Worm (Caenorhabditis elegans) whole organism, L1 larva: ENCODE measurements around the gene cul-5.

Source experiments
- C16A3.4 ChIP-seq: fragments of 150-350 bp; optimal IDR thresholded peaks from 2 replicates; lab custom pipeline; 2014; ENCODE audit warnings: missing biosample characterization, missing genetic modification characterization
- F16B12.6 ChIP-seq: fragments of 150-350 bp; optimal IDR thresholded peaks from 2 replicates; lab custom pipeline; 2014; ENCODE audit warnings: missing biosample characterization, missing genetic modification characterization
- Y116A8C.19 ChIP-seq: sonication (generic microtip); optimal IDR thresholded peaks from 2 replicates; lab custom pipeline; 2016; ENCODE audit warnings: missing compliant biosample characterization, missing genetic modification characterization, borderline replicate concordance
- alr-1 ChIP-seq: fragments of 200-800 bp; sonication (Bioruptor generic); optimal IDR thresholded peaks from 2 replicates; lab custom pipeline; 2018; ENCODE audit warnings: borderline replicate concordance, mild to moderate bottlenecking, missing genetic modification characterization, missing compliant biosample characterization
- aly-2 ChIP-seq: fragments of 150-350 bp; optimal IDR thresholded peaks from 2 replicates; lab custom pipeline; 2014; ENCODE audit warnings: missing biosample characterization, missing genetic modification characterization
- ceh-63 ChIP-seq: fragments of 200-800 bp; sonication (Bioruptor generic); optimal IDR thresholded peaks from 2 replicates; lab custom pipeline; 2018; ENCODE audit warnings: mild to moderate bottlenecking, missing genetic modification characterization, missing compliant biosample characterization
- ceh-82 ChIP-seq, 3 experiments: fragments of 150-350 bp in 1 of 3; sonication (generic microtip) in 2 of 3; optimal IDR thresholded peaks; 2 replicates each; lab custom pipeline; 2014 to 2017; ENCODE audit warnings: missing biosample characterization in 3 of 3, missing genetic modification characterization in 3 of 3
- ceh-88 ChIP-seq: fragments of 200-800 bp; sonication (Bioruptor generic); IDR thresholded peaks from 2 replicates; pipeline ENCODE4 v1.3.6; 2022; ENCODE audit warnings: missing genetic modification characterization, missing compliant biosample characterization
- ces-1 ChIP-seq: fragments of 150-350 bp; optimal IDR thresholded peaks from 2 replicates; lab custom pipeline; 2014; ENCODE audit warnings: missing biosample characterization, missing genetic modification reagents, missing genetic modification characterization
- dpl-1 ChIP-seq, 3 experiments: fragments of 150-350 bp in 2 of 3; sonication (generic microtip) in 1 of 3; optimal IDR thresholded peaks; 2 replicates each; lab custom pipeline; 2014 to 2017; ENCODE audit warnings: missing biosample characterization in 3 of 3, missing genetic modification characterization in 3 of 3, missing genetic modification reagents in 3 of 3
- dsc-1 ChIP-seq: sonication (generic microtip); optimal IDR thresholded peaks from 2 replicates; lab custom pipeline; 2016; ENCODE audit warnings: mild to moderate bottlenecking, missing genetic modification characterization, missing compliant biosample characterization
- efl-3 ChIP-seq: fragments of 200-800 bp; sonication (Bioruptor generic); optimal IDR thresholded peaks from 2 replicates; lab custom pipeline; 2018; ENCODE audit warnings: mild to moderate bottlenecking, missing genetic modification characterization, missing compliant biosample characterization
- egl-13 ChIP-seq: sonication (generic microtip); optimal IDR thresholded peaks from 2 replicates; lab custom pipeline; 2016; ENCODE audit warnings: missing genotype, missing genetic modification reagents, missing genetic modification characterization, missing compliant biosample characterization
- egl-27 ChIP-seq, 2 experiments: fragments of 150-350 bp in 1 of 2; sonication (generic microtip); optimal IDR thresholded peaks; 3 replicates each; lab custom pipeline; 2017 to 2018; ENCODE audit warnings: missing biosample characterization in 2 of 2, missing genetic modification characterization in 2 of 2, missing genetic modification reagents in 2 of 2
- elt-2 ChIP-seq: sonication (generic microtip); optimal IDR thresholded peaks from 2 replicates; lab custom pipeline; 2016; ENCODE audit warnings: missing genetic modification characterization, mild to moderate bottlenecking, inconsistent platforms, missing compliant biosample characterization, missing genetic modification reagents
- ets-5 ChIP-seq: fragments of 200-800 bp; sonication (Bioruptor generic); IDR thresholded peaks from 2 replicates; pipeline ENCODE4 v1.3.6; 2022; ENCODE audit warnings: missing genetic modification characterization, missing compliant biosample characterization
- fkh-10 ChIP-seq: sonication (generic microtip); optimal IDR thresholded peaks from 2 replicates; lab custom pipeline; 2017; ENCODE audit warnings: missing biosample characterization, missing genetic modification reagents, missing genetic modification characterization
- hlh-17 ChIP-seq: fragments of 200-800 bp; sonication (Bioruptor generic); optimal IDR thresholded peaks from 2 replicates; lab custom pipeline; 2018; ENCODE audit warnings: missing genetic modification characterization, mild to moderate bottlenecking, missing compliant biosample characterization, moderate library complexity, borderline replicate concordance
- hlh-4 ChIP-seq: sonication (generic microtip); optimal IDR thresholded peaks from 2 replicates; lab custom pipeline; 2016; ENCODE audit warnings: mild to moderate bottlenecking, missing genetic modification characterization, missing compliant biosample characterization
- hpl-2 ChIP-seq: fragments of 150-350 bp; optimal IDR thresholded peaks from 2 replicates; lab custom pipeline; 2014; ENCODE audit warnings: missing biosample characterization, missing genetic modification reagents, missing genetic modification characterization
- isw-1 ChIP-seq: fragments of 200-800 bp; sonication (Bioruptor generic); IDR thresholded peaks from 2 replicates; pipeline ENCODE4 v1.3.6; 2022; ENCODE audit warnings: missing genetic modification characterization, missing compliant biosample characterization
- jun-1 ChIP-seq: fragments of 150-350 bp; optimal IDR thresholded peaks from 2 replicates; lab custom pipeline; 2014; ENCODE audit warnings: missing biosample characterization, missing genetic modification reagents, missing genetic modification characterization
- lin-13 ChIP-seq: fragments of 150-350 bp; optimal IDR thresholded peaks from 2 replicates; lab custom pipeline; 2014; ENCODE audit warnings: missing biosample characterization, missing genetic modification reagents, missing genetic modification characterization
- lin-14 ChIP-seq: fragments of 200-800 bp; sonication (Bioruptor generic); optimal IDR thresholded peaks from 2 replicates; lab custom pipeline; 2018; ENCODE audit warnings: mild to moderate bottlenecking, missing genetic modification characterization, moderate library complexity, missing compliant biosample characterization
- lir-3 ChIP-seq: sonication (generic microtip); optimal IDR thresholded peaks from 2 replicates; lab custom pipeline; 2016; ENCODE audit warnings: mild to moderate bottlenecking, missing genetic modification characterization, moderate library complexity, missing compliant biosample characterization; ENCODE audit not compliant: poor library complexity
- lsy-2 ChIP-seq, 2 experiments: fragments of 150-350 bp; optimal IDR thresholded peaks; 2 replicates each; lab custom pipeline; 2014; ENCODE audit warnings: missing biosample characterization in 2 of 2, missing genetic modification characterization in 2 of 2
- mef-2 ChIP-seq: fragments of 150-350 bp; optimal IDR thresholded peaks from 2 replicates; lab custom pipeline; 2014; ENCODE audit warnings: missing biosample characterization, missing genetic modification characterization
- mep-1 ChIP-seq: fragments of 150-350 bp; optimal IDR thresholded peaks from 2 replicates; lab custom pipeline; 2014; ENCODE audit warnings: missing biosample characterization, missing genetic modification characterization
- nhr-12 ChIP-seq: sonication (generic microtip); optimal IDR thresholded peaks from 2 replicates; lab custom pipeline; 2017; ENCODE audit warnings: missing biosample characterization, missing genetic modification characterization
- nhr-19 ChIP-seq: fragments of 200-800 bp; sonication (Bioruptor generic); conservative IDR thresholded peaks from 2 replicates; pipeline ENCODE4 v1.3.6; 2022; ENCODE audit warnings: missing genetic modification characterization, missing compliant biosample characterization
- nhr-20 ChIP-seq: sonication (generic microtip); optimal IDR thresholded peaks from 2 replicates; lab custom pipeline; 2016; ENCODE audit warnings: mild to moderate bottlenecking, missing genetic modification characterization, missing compliant biosample characterization
- nhr-237 ChIP-seq: fragments of 150-350 bp; optimal IDR thresholded peaks from 2 replicates; lab custom pipeline; 2014; ENCODE audit warnings: missing biosample characterization, missing genetic modification characterization
- nhr-47 ChIP-seq: sonication (generic microtip); optimal IDR thresholded peaks from 2 replicates; lab custom pipeline; 2016; ENCODE audit warnings: mild to moderate bottlenecking, missing genetic modification characterization, moderate library complexity, missing compliant biosample characterization
- nhr-76 ChIP-seq: sonication (generic microtip); optimal IDR thresholded peaks from 2 replicates; lab custom pipeline; 2017; ENCODE audit warnings: missing biosample characterization, missing genetic modification characterization
- nhr-77 ChIP-seq: fragments of 150-350 bp; optimal IDR thresholded peaks from 2 replicates; lab custom pipeline; 2014; ENCODE audit warnings: missing biosample characterization, missing genetic modification characterization
- nhr-84 ChIP-seq: sonication (generic microtip); optimal IDR thresholded peaks from 2 replicates; lab custom pipeline; 2017; ENCODE audit warnings: missing biosample characterization, missing genetic modification characterization
- nhr-85 ChIP-seq: sonication (generic microtip); peaks from one replicate; lab custom pipeline; 2016; ENCODE audit warnings: missing genetic modification characterization, inconsistent platforms, missing compliant biosample characterization
- pag-3 ChIP-seq: sonication (generic microtip); optimal IDR thresholded peaks from 2 replicates; lab custom pipeline; 2017; ENCODE audit warnings: missing genetic modification characterization, mild to moderate bottlenecking, missing compliant biosample characterization, antibody characterized with exemption, borderline replicate concordance; ENCODE audit not compliant: insufficient read depth
- pax-3 ChIP-seq: fragments of 200-800 bp; sonication (Bioruptor generic); optimal IDR thresholded peaks from 2 replicates; lab custom pipeline; 2018; ENCODE audit warnings: mild to moderate bottlenecking, missing genetic modification characterization, moderate library complexity, missing compliant biosample characterization
- pqm-1 ChIP-seq: sonication (generic microtip); optimal IDR thresholded peaks from 3 replicates; lab custom pipeline; 2017; ENCODE audit warnings: missing biosample characterization, missing genetic modification characterization
- rnt-1 ChIP-seq: sonication (generic microtip); optimal IDR thresholded peaks from 2 replicates; lab custom pipeline; 2016; ENCODE audit warnings: mild to moderate bottlenecking, missing genetic modification characterization, moderate library complexity, missing compliant biosample characterization
- skn-1 ChIP-seq: fragments of 150-350 bp; optimal IDR thresholded peaks from 2 replicates; lab custom pipeline; 2014; ENCODE audit warnings: missing biosample characterization, missing genetic modification characterization
- snpc-4 ChIP-seq: fragments of 150-350 bp; optimal IDR thresholded peaks from 2 replicates; lab custom pipeline; 2014; ENCODE audit warnings: missing biosample characterization, missing genetic modification characterization
- sptf-1 ChIP-seq: fragments of 150-350 bp; optimal IDR thresholded peaks from 2 replicates; lab custom pipeline; 2014; ENCODE audit warnings: missing biosample characterization, missing genetic modification characterization
- sup-37 ChIP-seq: fragments of 200-800 bp; sonication (Bioruptor generic); optimal IDR thresholded peaks from 2 replicates; lab custom pipeline; 2018; ENCODE audit warnings: mild to moderate bottlenecking, missing genetic modification characterization, missing compliant biosample characterization
- swsn-7 ChIP-seq: sonication (generic microtip); optimal IDR thresholded peaks from 2 replicates; lab custom pipeline; 2016; ENCODE audit warnings: missing genetic modification characterization, missing compliant biosample characterization
- tlp-1 ChIP-seq: fragments of 150-350 bp; optimal IDR thresholded peaks from 2 replicates; lab custom pipeline; 2014; ENCODE audit warnings: missing biosample characterization, missing genetic modification characterization
- unc-130 ChIP-seq: fragments of 150-350 bp; optimal IDR thresholded peaks from 2 replicates; lab custom pipeline; 2017; ENCODE audit warnings: missing biosample characterization, missing genetic modification characterization, inconsistent platforms
- unc-86 ChIP-seq: sonication (generic microtip); optimal IDR thresholded peaks from 2 replicates; lab custom pipeline; 2016; ENCODE audit warnings: missing genetic modification characterization, missing compliant biosample characterization
- unc-98 ChIP-seq: fragments of 200-800 bp; sonication (Bioruptor generic); IDR thresholded peaks from 2 replicates; pipeline ENCODE4 v1.3.6; 2022; ENCODE audit warnings: missing genetic modification characterization, missing compliant biosample characterization
- vab-15 ChIP-seq: sonication (generic microtip); optimal IDR thresholded peaks from 2 replicates; lab custom pipeline; 2017; ENCODE audit warnings: missing genotype, mild to moderate bottlenecking, missing genetic modification characterization, missing compliant biosample characterization
- xbp-1 ChIP-seq: sonication (generic microtip); optimal IDR thresholded peaks from 2 replicates; lab custom pipeline; 2016; ENCODE audit warnings: missing genetic modification characterization, missing compliant biosample characterization
- ztf-4 ChIP-seq: fragments of 150-350 bp; optimal IDR thresholded peaks from 2 replicates; lab custom pipeline; 2014; ENCODE audit warnings: missing biosample characterization, missing genetic modification characterization

cul-5 gene

ce11 chrV:10178166-10178565 is 1.2 kb upstream of the cul-5 start (continued):
- TF ChIP-seq nhr-77 (tag; lab: Kevin White, UChicago) (peak; percentile 70), egl-13 (tag; lab: Kevin White, UChicago) (peak; percentile 70), sptf-1 (tag; lab: Kevin White, UChicago) (no peak), rnt-1 (tag; lab: Kevin White, UChicago) (peak; percentile 29), ceh-88 (peak; percentile 59), pag-3 (tag; lab: Kevin White, UChicago) (peak; percentile 41), unc-86 (tag; lab: Kevin White, UChicago) (peak; percentile 53), efl-3 (no peak), lsy-2 (tag; optimal IDR thresholded peaks at IDR 0.05; lab: Kevin White, UChicago) (peak; percentile 52 to 81), mef-2 (tag; lab: Kevin White, UChicago) (no peak), sup-37 (GFP tag; lab: Kevin White, UChicago) (peak; percentile 15), lir-3 (tag; lab: Kevin White, UChicago) (peak; percentile 83), nhr-84 (tag; lab: Kevin White, UChicago) (no peak), nhr-85 (tag; lab: Kevin White, UChicago) (peak; percentile 90), nhr-76 (tag; lab: Kevin White, UChicago) (no peak), dsc-1 (tag; lab: Kevin White, UChicago) (peak; percentile 73), nhr-20 (tag; lab: Kevin White, UChicago) (peak; percentile 85), hlh-17 (GFP tag; lab: Kevin White, UChicago) (no peak), alr-1 (tag; lab: Kevin White, UChicago) (no peak), swsn-7 (peak; percentile 71), tlp-1 (tag; lab: Kevin White, UChicago) (no peak), elt-2 (tag; lab: Kevin White, UChicago) (peak; percentile 24), hpl-2 (GFP tag; lab: Kevin White, UChicago) (no peak), ceh-63 (GFP tag; lab: Kevin White, UChicago) (peak; percentile 78), lin-14 (GFP tag; lab: Kevin White, UChicago) (peak; percentile 85), egl-27 (tag; optimal IDR thresholded peaks at IDR 0.05; lab: Kevin White, UChicago) (no peak), nhr-12 (no peak), snpc-4 (peak; percentile 54), pax-3 (tag; lab: Kevin White, UChicago) (peak; percentile 78), mep-1 (peak; percentile 37), nhr-237 (tag; lab: Kevin White, UChicago) (peak; percentile 23), xbp-1 (tag; lab: Kevin White, UChicago) (peak; percentile 79), isw-1 (GFP tag; lab: Robert Waterston, UW) (peak; percentile 63), C16A3.4 (peak; percentile 44), aly-2 (tag; lab: Kevin White, UChicago) (no peak), jun-1 (tag; lab: Kevin White, UChicago) (peak; percentile 39), unc-98 (GFP tag; lab: Robert Waterston, UW) (no peak), lin-13 (GFP tag; lab: Kevin White, UChicago) (peak; percentile 40), pqm-1 (tag; lab: Kevin White, UChicago) (no peak), unc-130 (tag; lab: Kevin White, UChicago) (peak; percentile 39), ceh-82 (tag; optimal IDR thresholded peaks at IDR 0.05; lab: Kevin White, UChicago) (no peak), ztf-4 (tag; lab: Kevin White, UChicago) (no peak), fkh-10 (GFP tag; lab: Kevin White, UChicago) (no peak), Y116A8C.19 (tag; lab: Kevin White, UChicago) (no peak), nhr-19 (GFP tag; lab: Robert Waterston, UW) (peak; percentile 77), F16B12.6 (tag; lab: Kevin White, UChicago) (no peak), dpl-1 (GFP tag; optimal IDR thresholded peaks at IDR 0.05; lab: Kevin White, UChicago) (peak; percentile 32 to 56 (median 39)), nhr-47 (tag; lab: Kevin White, UChicago) (peak; percentile 85), ces-1 (no peak), vab-15 (peak; percentile 62), hlh-4 (tag; lab: Kevin White, UChicago) (peak; percentile 24), skn-1 (tag; lab: Kevin White, UChicago) (peak; percentile 34), ets-5 (GFP tag; lab: Robert Waterston, UW) (no peak)
